1 fruit fly cellular context compared by ENCODE assay signal in genomic region chr3R:9053021-9053420, dm6.
TF ChIP-seq lines count a peak whose summit lies in the region.

No protein-coding gene starts in this region.

TF ChIP-seq in whole organism, embryonic, 481 proteins besides CTCF, POLR2A, EP300 and RAD21 (continued from another document and continues in another):
- TF ChIP-seq CG11247 (GFP tag; IDR thresholded peaks at IDR 0.05; lab: Robert Waterston, UW) (no peak), Nf-YB (GFP tag; optimal IDR thresholded peaks at IDR 0.05; lab: Kevin White, UChicago) (peak; percentile 91), HLHmδ (GFP tag; optimal IDR thresholded peaks at IDR 0.05; lab: Kevin White, UChicago) (peak; percentile 92), CG30403 (GFP tag; optimal IDR thresholded peaks at IDR 0.05; lab: Kevin White, UChicago) (peak; percentile 43), CG12391 (tag; optimal IDR thresholded peaks at IDR 0.05; lab: Kevin White, UChicago) (peak; percentile 50), CG12071 (GFP tag; optimal IDR thresholded peaks at IDR 0.05; lab: Kevin White, UChicago) (peak; percentile 56), CG1603 (tag; optimal IDR thresholded peaks at IDR 0.05; lab: Kevin White, UChicago) (peak; percentile 43), Gug (GFP tag; IDR thresholded peaks at IDR 0.05; lab: Robert Waterston, UW) (peak; percentile 89), CG10209 (GFP tag; optimal IDR thresholded peaks at IDR 0.05; lab: Kevin White, UChicago) (peak; percentile 15), ash1 (GFP tag; optimal IDR thresholded peaks at IDR 0.05; lab: Kevin White, UChicago) (peak; percentile 71), Sin3A (optimal IDR thresholded peaks at IDR 0.05; lab: Kevin White, UChicago) (no peak), tx (GFP tag; optimal IDR thresholded peaks at IDR 0.05; lab: Kevin White, UChicago) (peak; percentile 52), Jarid2 (GFP tag; optimal IDR thresholded peaks at IDR 0.05; lab: Kevin White, UChicago) (peak; percentile 68), eve (GFP tag; optimal IDR thresholded peaks at IDR 0.05; lab: Kevin White, UChicago) (no peak), CG6813 (GFP tag; optimal IDR thresholded peaks at IDR 0.05; lab: Kevin White, UChicago) (peak; percentile 76), CG9727 (GFP tag; optimal IDR thresholded peaks at IDR 0.05; lab: Kevin White, UChicago) (peak; percentile 30), bsh (GFP tag; optimal IDR thresholded peaks at IDR 0.05; lab: Kevin White, UChicago) (peak; percentile 51 to 66), CG17385 (GFP tag; optimal IDR thresholded peaks at IDR 0.05; lab: Kevin White, UChicago) (peak; percentile 49), NK7.1 (GFP tag; optimal IDR thresholded peaks at IDR 0.05; lab: Kevin White, UChicago) (peak; percentile 39), CG13296 (GFP tag; optimal IDR thresholded peaks at IDR 0.05; lab: Kevin White, UChicago) (peak; percentile 25), Bdp1 (GFP tag; optimal IDR thresholded peaks at IDR 0.05; lab: Kevin White, UChicago) (peak; percentile 3), nerfin-2 (GFP tag; IDR thresholded peaks at IDR 0.05; lab: Robert Waterston, UW; ENCODE audit: partially characterized antibody) (no peak), CG31388 (GFP tag; optimal IDR thresholded peaks at IDR 0.05; lab: Kevin White, UChicago) (no peak), Mad (GFP tag; optimal IDR thresholded peaks at IDR 0.05; lab: Kevin White, UChicago) (peak; percentile 59), CG13894 (tag; optimal IDR thresholded peaks at IDR 0.05; lab: Kevin White, UChicago) (peak; percentile 82), Ptx1 (GFP tag; IDR thresholded peaks at IDR 0.05; lab: Robert Waterston, UW) (no peak), CG12236 (GFP tag; optimal IDR thresholded peaks at IDR 0.05; lab: Kevin White, UChicago) (peak; percentile 29), exex (tag; optimal IDR thresholded peaks at IDR 0.05; lab: Kevin White, UChicago) (no peak), pzg (GFP tag; optimal IDR thresholded peaks at IDR 0.05; lab: Kevin White, UChicago) (peak; percentile 23), Nf-YC (tag; optimal IDR thresholded peaks at IDR 0.05; lab: Kevin White, UChicago) (peak; percentile 95), CG8290 (GFP tag; optimal IDR thresholded peaks at IDR 0.05; lab: Kevin White, UChicago) (no peak), CG8290 (tag; optimal IDR thresholded peaks at IDR 0.05; lab: Kevin White, UChicago) (peak in 1 of 2 experiments; percentile 93), CG12942 (GFP tag; optimal IDR thresholded peaks at IDR 0.05; lab: Kevin White, UChicago) (peak; percentile 21), unc-4 (GFP tag; IDR thresholded peaks at IDR 0.05; lab: Robert Waterston, UW; ENCODE audit: partially characterized antibody) (no peak), sima (GFP tag; optimal IDR thresholded peaks at IDR 0.05; lab: Kevin White, UChicago) (no peak), Atf3 (GFP tag; optimal IDR thresholded peaks at IDR 0.05; lab: Kevin White, UChicago) (peak; percentile 28), CG6765 (GFP tag; optimal IDR thresholded peaks at IDR 0.05; lab: Kevin White, UChicago) (no peak), CG12744 (GFP tag; optimal IDR thresholded peaks at IDR 0.05; lab: Kevin White, UChicago) (peak; percentile 29), slp2 (GFP tag; optimal IDR thresholded peaks at IDR 0.05; lab: Kevin White, UChicago) (peak; percentile 50), sug (tag; optimal IDR thresholded peaks at IDR 0.05; lab: Kevin White, UChicago) (peak; percentile 93), Poxn (GFP tag; IDR thresholded peaks at IDR 0.05; lab: Robert Waterston, UW) (no peak), wdn (GFP tag; IDR thresholded peaks at IDR 0.05; lab: Robert Waterston, UW) (no peak), Side (GFP tag; optimal IDR thresholded peaks at IDR 0.05; lab: Kevin White, UChicago) (peak; percentile 71), wek (GFP tag; optimal IDR thresholded peaks at IDR 0.05; lab: Kevin White, UChicago) (peak; percentile 51), da (GFP tag; optimal IDR thresholded peaks at IDR 0.05; lab: Kevin White, UChicago) (peak; percentile 46), tin (GFP tag; optimal IDR thresholded peaks at IDR 0.05; lab: Kevin White, UChicago) (peak; percentile 27), CG1792 (GFP tag; optimal IDR thresholded peaks at IDR 0.05; lab: Kevin White, UChicago) (peak; percentile 20), CG18619 (GFP tag; optimal IDR thresholded peaks at IDR 0.05; lab: Kevin White, UChicago) (peak; percentile 12), grau (tag; optimal IDR thresholded peaks at IDR 0.05; lab: Kevin White, UChicago) (peak; percentile 35), CG10147 (GFP tag; optimal IDR thresholded peaks at IDR 0.05; lab: Kevin White, UChicago) (peak; percentile 21), Fer1 (GFP tag; optimal IDR thresholded peaks at IDR 0.05; lab: Kevin White, UChicago) (peak; percentile 84), Mes4 (GFP tag; optimal IDR thresholded peaks at IDR 0.05; lab: Kevin White, UChicago) (peak; percentile 66), ems (GFP tag; optimal IDR thresholded peaks at IDR 0.05; lab: Kevin White, UChicago) (peak; percentile 62), ftz-f1 (GFP tag; optimal IDR thresholded peaks at IDR 0.05; lab: Kevin White, UChicago) (peak; percentile 84), tap (tag; optimal IDR thresholded peaks at IDR 0.05; lab: Kevin White, UChicago) (peak; percentile 44), Camta (GFP tag; optimal IDR thresholded peaks at IDR 0.05; lab: Kevin White, UChicago) (peak; percentile 56), CG34376 (GFP tag; optimal IDR thresholded peaks at IDR 0.05; lab: Kevin White, UChicago) (peak; percentile 87), lab (GFP tag; optimal IDR thresholded peaks at IDR 0.05; lab: Kevin White, UChicago) (peak; percentile 89), chif (GFP tag; optimal IDR thresholded peaks at IDR 0.05; lab: Kevin White, UChicago) (peak; percentile 8 to 31), Aef1 (GFP tag; IDR thresholded peaks at IDR 0.05; lab: Robert Waterston, UW) (no peak), Antp (GFP tag; optimal IDR thresholded peaks at IDR 0.05; lab: Kevin White, UChicago) (peak; percentile 87), fd102C (GFP tag; optimal IDR thresholded peaks at IDR 0.05; lab: Kevin White, UChicago) (no peak), ab (GFP tag; optimal IDR thresholded peaks at IDR 0.05; lab: Kevin White, UChicago) (peak; percentile 75), vvl (GFP tag; IDR thresholded peaks at IDR 0.05; lab: Robert Waterston, UW) (no peak), shn (GFP tag; optimal IDR thresholded peaks at IDR 0.05; lab: Kevin White, UChicago) (peak; percentile 68), CG3163 (GFP tag; optimal IDR thresholded peaks at IDR 0.05; lab: Kevin White, UChicago) (peak; percentile 79), CG6683 (GFP tag; optimal IDR thresholded peaks at IDR 0.05; lab: Kevin White, UChicago) (peak; percentile 35), CG14441 (GFP tag; IDR thresholded peaks at IDR 0.05; lab: Robert Waterston, UW) (no peak), BtbVII (GFP tag; optimal IDR thresholded peaks at IDR 0.05; lab: Kevin White, UChicago) (peak; percentile 4), CG12219 (GFP tag; optimal IDR thresholded peaks at IDR 0.05; lab: Kevin White, UChicago) (peak; percentile 50), kay (GFP tag; optimal IDR thresholded peaks at IDR 0.05; lab: Kevin White, UChicago) (peak; percentile 82), Sry-δ (GFP tag; optimal IDR thresholded peaks at IDR 0.05; lab: Kevin White, UChicago) (peak; percentile 44), Bteb2 (GFP tag; optimal IDR thresholded peaks at IDR 0.05; lab: Kevin White, UChicago) (peak; percentile 21), CG13624 (GFP tag; optimal IDR thresholded peaks at IDR 0.05; lab: Kevin White, UChicago) (peak; percentile 81), CG9215 (GFP tag; IDR thresholded peaks at IDR 0.05; lab: Robert Waterston, UW) (no peak), CG7745 (tag; optimal IDR thresholded peaks at IDR 0.05; lab: Kevin White, UChicago) (peak; percentile 51), caup (GFP tag; optimal IDR thresholded peaks at IDR 0.05; lab: Kevin White, UChicago; ENCODE audit: severe bottlenecking) (peak; percentile 82), mld (GFP tag; IDR thresholded peaks at IDR 0.05; lab: Robert Waterston, UW; ENCODE audit: partially characterized antibody) (no peak), Med (GFP tag; lab: Kevin White, UChicago) (peak; percentile 97), en (GFP tag; optimal IDR thresholded peaks at IDR 0.05; lab: Kevin White, UChicago) (no peak), HLH54F (GFP tag; optimal IDR thresholded peaks at IDR 0.05; lab: Kevin White, UChicago) (peak; percentile 51), az2 (GFP tag; optimal IDR thresholded peaks at IDR 0.05; lab: Kevin White, UChicago) (peak; percentile 10), Deaf1 (tag; optimal IDR thresholded peaks at IDR 0.05; lab: Kevin White, UChicago) (peak; percentile 52), CG18599 (GFP tag; optimal IDR thresholded peaks at IDR 0.05; lab: Kevin White, UChicago) (peak; percentile 90), vfl (GFP tag; optimal IDR thresholded peaks at IDR 0.05; lab: Kevin White, UChicago) (peak; percentile 64), CG1529 (GFP tag; optimal IDR thresholded peaks at IDR 0.05; lab: Kevin White, UChicago) (no peak), NC2β (GFP tag; optimal IDR thresholded peaks at IDR 0.05; lab: Kevin White, UChicago) (peak; percentile 39), CoRest (tag; optimal IDR thresholded peaks at IDR 0.05; lab: Kevin White, UChicago) (no peak), CG16863 (GFP tag; optimal IDR thresholded peaks at IDR 0.05; lab: Kevin White, UChicago) (peak; percentile 55), CG4854 (GFP tag; optimal IDR thresholded peaks at IDR 0.05; lab: Kevin White, UChicago) (peak; percentile 6), CG8924 (tag; optimal IDR thresholded peaks at IDR 0.05; lab: Kevin White, UChicago) (no peak), CG1602 (GFP tag; optimal IDR thresholded peaks at IDR 0.05; lab: Kevin White, UChicago) (peak; percentile 7), gcm (GFP tag; optimal IDR thresholded peaks at IDR 0.05; lab: Kevin White, UChicago) (peak; percentile 67), CG7556 (GFP tag; optimal IDR thresholded peaks at IDR 0.05; lab: Kevin White, UChicago) (peak; percentile 28), CG6791 (GFP tag; IDR thresholded peaks at IDR 0.05; lab: Robert Waterston, UW; ENCODE audit: partially characterized antibody) (no peak), pfk (GFP tag; optimal IDR thresholded peaks at IDR 0.05; lab: Kevin White, UChicago) (peak; percentile 53), CG18011 (GFP tag; optimal IDR thresholded peaks at IDR 0.05; lab: Kevin White, UChicago) (peak; percentile 1), Lim3 (GFP tag; IDR thresholded peaks at IDR 0.05; lab: Robert Waterston, UW) (no peak), HmgZ (tag; optimal IDR thresholded peaks at IDR 0.05; lab: Kevin White, UChicago) (peak; percentile 83), CG1647 (GFP tag; optimal IDR thresholded peaks at IDR 0.05; lab: Kevin White, UChicago) (peak; percentile 57), Hand (GFP tag; optimal IDR thresholded peaks at IDR 0.05; lab: Kevin White, UChicago) (peak; percentile 72), Hmr (GFP tag; optimal IDR thresholded peaks at IDR 0.05; lab: Kevin White, UChicago) (peak; percentile 75), pros (GFP tag; optimal IDR thresholded peaks at IDR 0.05; lab: Kevin White, UChicago) (peak; percentile 91), CG6854 (GFP tag; optimal IDR thresholded peaks at IDR 0.05; lab: Kevin White, UChicago) (peak; percentile 71), sens (GFP tag; lab: Kevin White, UChicago) (peak; percentile 88), Hsf (GFP tag; optimal IDR thresholded peaks at IDR 0.05; lab: Kevin White, UChicago) (peak; percentile 41), cwo (GFP tag; optimal IDR thresholded peaks at IDR 0.05; lab: Kevin White, UChicago) (peak; percentile 78), pho (GFP tag; optimal IDR thresholded peaks at IDR 0.05; lab: Kevin White, UChicago) (peak; percentile 78), Dek (tag; optimal IDR thresholded peaks at IDR 0.05; lab: Kevin White, UChicago) (peak; percentile 72), unpg (GFP tag; optimal IDR thresholded peaks at IDR 0.05; lab: Kevin White, UChicago) (peak; percentile 34), B-H2 (GFP tag; optimal IDR thresholded peaks at IDR 0.05; lab: Kevin White, UChicago) (peak; percentile 6), Six4 (GFP tag; optimal IDR thresholded peaks at IDR 0.05; lab: Kevin White, UChicago) (peak; percentile 7), chn (GFP tag; optimal IDR thresholded peaks at IDR 0.05; lab: Kevin White, UChicago) (peak; percentile 73), bab2 (GFP tag; optimal IDR thresholded peaks at IDR 0.05; lab: Kevin White, UChicago) (peak; percentile 19), NC2α (GFP tag; optimal IDR thresholded peaks at IDR 0.05; lab: Kevin White, UChicago) (peak; percentile 33), Chrac-16 (GFP tag; optimal IDR thresholded peaks at IDR 0.05; lab: Kevin White, UChicago) (peak; percentile 35), CG4424 (GFP tag; optimal IDR thresholded peaks at IDR 0.05; lab: Kevin White, UChicago) (peak; percentile 23), mam (GFP tag; optimal IDR thresholded peaks at IDR 0.05; lab: Kevin White, UChicago) (peak; percentile 74), CG3407 (GFP tag; optimal IDR thresholded peaks at IDR 0.05; lab: Kevin White, UChicago) (no peak), nau (GFP tag; optimal IDR thresholded peaks at IDR 0.05; lab: Kevin White, UChicago) (peak; percentile 62), knrl (GFP tag; IDR thresholded peaks at IDR 0.05; lab: Robert Waterston, UW; ENCODE audit: partially characterized antibody) (no peak), Lhr (GFP tag; optimal IDR thresholded peaks at IDR 0.05; lab: Kevin White, UChicago) (no peak), lilli (GFP tag; optimal IDR thresholded peaks at IDR 0.05; lab: Kevin White, UChicago) (peak; percentile 85), CG2712 (tag; optimal IDR thresholded peaks at IDR 0.05; lab: Kevin White, UChicago) (peak; percentile 54), trem (tag; optimal IDR thresholded peaks at IDR 0.05; lab: Kevin White, UChicago) (peak; percentile 24), Elba2 (GFP tag; optimal IDR thresholded peaks at IDR 0.05; lab: Kevin White, UChicago) (no peak), CG10543 (GFP tag; optimal IDR thresholded peaks at IDR 0.05; lab: Kevin White, UChicago) (peak; percentile 91), CG4328 (GFP tag; optimal IDR thresholded peaks at IDR 0.05; lab: Kevin White, UChicago) (peak; percentile 8), Hr3 (GFP tag; optimal IDR thresholded peaks at IDR 0.05; lab: Kevin White, UChicago) (no peak), mirr (GFP tag; optimal IDR thresholded peaks at IDR 0.05; lab: Kevin White, UChicago) (peak; percentile 80), NfI (GFP tag; optimal IDR thresholded peaks at IDR 0.05; lab: Kevin White, UChicago) (peak; percentile 31), pb (GFP tag; optimal IDR thresholded peaks at IDR 0.05; lab: Kevin White, UChicago) (peak; percentile 76), sim (GFP tag; IDR thresholded peaks at IDR 0.05; lab: Robert Waterston, UW) (no peak), CG12769 (tag; optimal IDR thresholded peaks at IDR 0.05; lab: Kevin White, UChicago) (peak; percentile 91)
